Worm (Caenorhabditis elegans) whole organism, early embryonic: ENCODE data around the gene R107.2.

Experiments used
- B0310.2 ChIP-seq: sonication (generic microtip); optimal IDR thresholded peaks from 2 replicates; lab custom pipeline; 2016; ENCODE audit warnings: mild to moderate bottlenecking, missing genetic modification characterization, missing compliant biosample characterization
- ama-1 ChIP-seq: fragments of 150-350 bp; optimal IDR thresholded peaks from 2 replicates; lab custom pipeline; 2014
- ceh-13 ChIP-seq: fragments of 200-800 bp; sonication (Bioruptor generic); optimal IDR thresholded peaks from 2 replicates; lab custom pipeline; 2018; ENCODE audit warnings: mild to moderate bottlenecking, missing genetic modification characterization, missing compliant biosample characterization
- ceh-36 ChIP-seq: sonication (generic microtip); optimal IDR thresholded peaks from 2 replicates; lab custom pipeline; 2016; ENCODE audit warnings: missing genetic modification characterization, inconsistent platforms, missing compliant biosample characterization
- ets-7 ChIP-seq: sonication (generic microtip); optimal IDR thresholded peaks from 2 replicates; lab custom pipeline; 2016; ENCODE audit warnings: missing genotype, missing genetic modification characterization, missing compliant biosample characterization
- flt-1 ChIP-seq: fragments of 200-800 bp; sonication (Bioruptor generic); IDR thresholded peaks from 2 replicates; pipeline ENCODE4 v1.3.6; 2022; ENCODE audit warnings: missing genetic modification characterization, missing compliant biosample characterization
- hmbx-1 ChIP-seq: sonication (generic microtip); optimal IDR thresholded peaks from 2 replicates; lab custom pipeline; 2016; ENCODE audit warnings: mild to moderate bottlenecking, missing genetic modification characterization, missing compliant biosample characterization
- hmg-4 ChIP-seq: fragments of 200-800 bp; sonication (Bioruptor generic); optimal IDR thresholded peaks from 2 replicates; lab custom pipeline; 2018; ENCODE audit warnings: mild to moderate bottlenecking, missing genetic modification characterization, missing compliant biosample characterization
- hnd-1 ChIP-seq: sonication (generic microtip); optimal IDR thresholded peaks from 2 replicates; lab custom pipeline; 2016; ENCODE audit warnings: missing genetic modification characterization, missing compliant biosample characterization
- pes-1 ChIP-seq: fragments of 200-800 bp; sonication (Bioruptor generic); IDR thresholded peaks from 2 replicates; pipeline ENCODE4 v1.3.6; 2022; ENCODE audit warnings: missing genetic modification reagents, missing genetic modification characterization, missing compliant biosample characterization
- scrt-1 ChIP-seq: fragments of 200-800 bp; sonication (Bioruptor generic); IDR thresholded peaks from 2 replicates; pipeline ENCODE4 v1.3.6; 2022; ENCODE audit warnings: missing genetic modification characterization, missing compliant biosample characterization
- tbx-11 ChIP-seq: fragments of 200-800 bp; sonication (Bioruptor generic); IDR thresholded peaks from 2 replicates; pipeline ENCODE4 v1.3.6; 2022; ENCODE audit warnings: missing genetic modification characterization, missing compliant biosample characterization
- tbx-37 ChIP-seq: fragments of 200-800 bp; sonication (Bioruptor generic); conservative IDR thresholded peaks from 2 replicates; pipeline ENCODE4 v1.3.6; 2022; ENCODE audit warnings: missing genetic modification reagents, missing genetic modification characterization, missing compliant biosample characterization

DNA sequence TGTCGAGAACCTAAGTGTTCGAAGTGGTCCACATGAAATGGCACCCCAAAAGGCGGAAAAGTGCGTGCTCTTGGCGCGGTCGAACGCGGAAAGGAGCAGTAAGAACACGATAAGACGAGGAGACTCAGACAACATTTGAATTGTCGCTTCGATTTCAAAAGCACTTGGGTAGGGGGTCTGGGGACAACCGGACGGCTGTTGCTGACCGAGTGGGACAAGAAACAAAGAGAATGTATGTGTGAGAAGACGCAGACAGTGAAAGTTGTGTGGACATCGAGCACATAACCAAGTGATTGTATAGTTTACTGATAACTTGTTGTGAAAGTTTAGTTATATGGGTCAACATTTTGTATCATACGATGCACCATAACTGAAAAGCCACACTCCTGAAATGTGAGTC lies 38.6 kb downstream of the R107.2 start:
- no peak for TF ChIP-seq hmbx-1 (tag; lab: Kevin White, UChicago)
- no peak for TF ChIP-seq ceh-36 (tag; lab: Kevin White, UChicago)
- no peak for TF ChIP-seq B0310.2
- no peak for TF ChIP-seq flt-1 (GFP tag; lab: Robert Waterston, UW)
- TF ChIP-seq ama-1 (lab: Kevin White, UChicago) = no peak
- TF ChIP-seq tbx-37 (GFP tag; lab: Robert Waterston, UW) = no peak
- no peak for TF ChIP-seq scrt-1
- no peak for TF ChIP-seq tbx-11 (GFP tag; lab: Robert Waterston, UW)
- no peak for TF ChIP-seq pes-1 (GFP tag; lab: Robert Waterston, UW)
- TF ChIP-seq ets-7 (tag; lab: Kevin White, UChicago) = no peak
- peak; percentile 22 for TF ChIP-seq hmg-4
- TF ChIP-seq ceh-13 = no peak
- TF ChIP-seq hnd-1 (tag; lab: Kevin White, UChicago) = no peak
